Worm (Caenorhabditis elegans): ENCODE results near the gene C49G7.7.

C49G7.7 gene

ce11 chrV:4034303-4034702, at the start of gene C49G7.7:
C49G7.7 (plus strand) TSS chrV:4034476.
- no peak for TF ChIP-seq hlh-13 (GFP tag; optimal IDR thresholded peaks at IDR 0.05)
- TF ChIP-seq K09A11.1 (tag; optimal IDR thresholded peaks at IDR 0.05; ENCODE audit: insufficient read depth) = no peak
- TF ChIP-seq hlh-15 (tag; optimal IDR thresholded peaks at IDR 0.05) = no peak
- TF ChIP-seq nhr-11 (tag; optimal IDR thresholded peaks at IDR 0.05) = no peak

ce11 chrV:3985104-3985503, 49.2 kb upstream of the C49G7.7 start:
- TF ChIP-seq rnt-1 (tag; optimal IDR thresholded peaks at IDR 0.05) (no peak), odd-2 (tag; optimal IDR thresholded peaks at IDR 0.05) (no peak), fkh-10 (GFP tag; optimal IDR thresholded peaks at IDR 0.05) (no peak), npax-4 (tag; optimal IDR thresholded peaks at IDR 0.05) (no peak), hlh-13 (GFP tag; optimal IDR thresholded peaks at IDR 0.05) (no peak), T23F11.4 (GFP tag; optimal IDR thresholded peaks at IDR 0.05) (no peak), zip-5 (tag; optimal IDR thresholded peaks at IDR 0.05) (no peak), lim-6 (tag; optimal IDR thresholded peaks at IDR 0.05) (no peak), ceh-31 (tag; optimal IDR thresholded peaks at IDR 0.05) (no peak), sdc-2 (tag; optimal IDR thresholded peaks at IDR 0.05) (no peak), ets-4 (tag; optimal IDR thresholded peaks at IDR 0.05) (no peak), ama-1 (optimal IDR thresholded peaks at IDR 0.05) (no peak), ceh-6 (GFP tag; optimal IDR thresholded peaks at IDR 0.05) (no peak), hlh-6 (tag; optimal IDR thresholded peaks at IDR 0.05) (no peak), Y22D7AL.16 (tag; optimal IDR thresholded peaks at IDR 0.05) (no peak), dmd-4 (tag; optimal IDR thresholded peaks at IDR 0.05; ENCODE audit: borderline replicate concordance) (no peak), sox-4 (tag; optimal IDR thresholded peaks at IDR 0.05) (no peak), unc-55 (GFP tag; optimal IDR thresholded peaks at IDR 0.05) (no peak), pros-1 (tag; optimal IDR thresholded peaks at IDR 0.05) (no peak), pqm-1 (tag; optimal IDR thresholded peaks at IDR 0.05) (no peak)

- no peak for TF ChIP-seq ref-2 (tag; optimal IDR thresholded peaks at IDR 0.05)
- no peak for TF ChIP-seq pat-9 (tag; optimal IDR thresholded peaks at IDR 0.05)
- TF ChIP-seq fkh-10 (GFP tag; optimal IDR thresholded peaks at IDR 0.05) = no peak
- TF ChIP-seq K02D7.2 (tag; optimal IDR thresholded peaks at IDR 0.05) = no peak
- TF ChIP-seq unc-86 (tag; optimal IDR thresholded peaks at IDR 0.05) = no peak
- no peak for TF ChIP-seq ceh-2 (tag; optimal IDR thresholded peaks at IDR 0.05)
- no peak for TF ChIP-seq tbx-7 (tag; optimal IDR thresholded peaks at IDR 0.05)
- no peak for TF ChIP-seq nfya-1 (tag; optimal IDR thresholded peaks at IDR 0.05)
- TF ChIP-seq madf-2 (tag; optimal IDR thresholded peaks at IDR 0.05) = no peak
- no peak for TF ChIP-seq ceh-34 (tag; optimal IDR thresholded peaks at IDR 0.05)
Measured at ce11 chrV:3987616-3988015, 46.7 kb upstream of the C49G7.7 start, which contains the start of gene nlp-28. nlp-28 (plus strand) TSS chrV:3987900.

ce11 chrV:3989070-3989469, 45.2 kb upstream of the C49G7.7 start, which contains the start of gene nlp-27:
nlp-27 (plus strand) TSS chrV:3989378.
- TF ChIP-seq ceh-34 (tag; optimal IDR thresholded peaks at IDR 0.05) (no peak), ama-1 (optimal IDR thresholded peaks at IDR 0.05) (no peak), eyg-1 (tag; optimal IDR thresholded peaks at IDR 0.05) (no peak), che-1 (tag; optimal IDR thresholded peaks at IDR 0.05) (no peak), sox-4 (tag; optimal IDR thresholded peaks at IDR 0.05) (no peak), zip-5 (tag; optimal IDR thresholded peaks at IDR 0.05) (no peak), odd-2 (tag; optimal IDR thresholded peaks at IDR 0.05) (no peak), unc-86 (tag; optimal IDR thresholded peaks at IDR 0.05) (no peak), ttx-3 (tag; optimal IDR thresholded peaks at IDR 0.05) (no peak), ceh-30 (tag; optimal IDR thresholded peaks at IDR 0.05) (no peak), syd-9 (tag; optimal IDR thresholded peaks at IDR 0.05) (no peak), C08G9.2 (tag; optimal IDR thresholded peaks at IDR 0.05) (no peak), nhr-232 (tag; optimal IDR thresholded peaks at IDR 0.05) (no peak), K09A11.1 (tag; optimal IDR thresholded peaks at IDR 0.05; ENCODE audit: insufficient read depth) (no peak), dve-1 (tag; optimal IDR thresholded peaks at IDR 0.05) (no peak), Y22D7AL.16 (tag; optimal IDR thresholded peaks at IDR 0.05) (no peak), sdc-2 (tag; optimal IDR thresholded peaks at IDR 0.05) (no peak), ceh-31 (tag; optimal IDR thresholded peaks at IDR 0.05) (no peak), unc-55 (GFP tag; optimal IDR thresholded peaks at IDR 0.05) (no peak), T23F11.4 (GFP tag; optimal IDR thresholded peaks at IDR 0.05) (no peak)

Measured in whole organism, late embryonic.